Worm (Caenorhabditis elegans): Measurements from ENCODE around the gene tbp-1.

Gene tbp-1

ce11 chrIII:7385929-7386328 is 2.1 kb downstream of the tbp-1 start, which contains the start of gene trd-1:
TSS of gene trd-1 (plus strand) at chrIII:7386229.
- TF ChIP-seq cey-2 (tag; optimal IDR thresholded peaks at IDR 0.05; ENCODE audit: borderline replicate concordance, insufficient read depth) (no peak), dmd-9 (GFP tag; IDR thresholded peaks at IDR 0.05) (no peak)

ce11 chrIII:7386539-7386938 is 2.7 kb downstream of the tbp-1 start:
- peak; percentile 4 for TF ChIP-seq mes-2 (tag; optimal IDR thresholded peaks at IDR 0.05; ENCODE audit: poor library complexity, severe bottlenecking)
- TF ChIP-seq lim-7 (GFP tag; IDR thresholded peaks at IDR 0.05) = 0 out of 2 replicates have a peak, but pooled peaks have one; percentile 21
- peak; percentile 56 for TF ChIP-seq lin-38 (GFP tag; IDR thresholded peaks at IDR 0.05)
- 0 out of 2 replicates have a peak, but pooled peaks have one; percentile 15 for TF ChIP-seq Y48G9A.11 (GFP tag; IDR thresholded peaks at IDR 0.05)

- no peak for TF ChIP-seq lin-15B (tag; optimal IDR thresholded peaks at IDR 0.05)
- TF ChIP-seq mxl-3 (GFP tag; optimal IDR thresholded peaks at IDR 0.05) = peak; percentile 59
- no peak for TF ChIP-seq F37D6.2 (tag; optimal IDR thresholded peaks at IDR 0.05)
- no peak for TF ChIP-seq daf-8 (GFP tag; IDR thresholded peaks at IDR 0.05)
- TF ChIP-seq F10B5.3 (tag; optimal IDR thresholded peaks at IDR 0.05) = no peak
- peak; percentile 65 for TF ChIP-seq rbr-2 (tag; optimal IDR thresholded peaks at IDR 0.05)
- TF ChIP-seq hlh-30 (tag; optimal IDR thresholded peaks at IDR 0.05; ENCODE audit: insufficient read depth) = peak; percentile 85
- peak; percentile 24 for TF ChIP-seq pqm-1 (tag; optimal IDR thresholded peaks at IDR 0.05)
- TF ChIP-seq lin-1 (GFP tag; IDR thresholded peaks at IDR 0.05) = no peak
- TF ChIP-seq lsy-2 (tag; optimal IDR thresholded peaks at IDR 0.05) = peak in 1 of 2 experiments; percentile 63
- TF ChIP-seq lin-38 (GFP tag; IDR thresholded peaks at IDR 0.05) = peak; percentile 65
- peak; percentile 44 for TF ChIP-seq nhr-28 (tag; optimal IDR thresholded peaks at IDR 0.05)
- 0 out of 2 replicates have a peak, but pooled peaks have one; percentile 15 for TF ChIP-seq dmd-8 (GFP tag; IDR thresholded peaks at IDR 0.05)
- TF ChIP-seq set-16 (GFP tag; IDR thresholded peaks at IDR 0.05) = peak; percentile 60
- TF ChIP-seq hif-1 (tag; optimal IDR thresholded peaks at IDR 0.05) = peak in 1 of 2 experiments; percentile 36
- no peak for TF ChIP-seq zag-1 (tag; optimal IDR thresholded peaks at IDR 0.05)
- TF ChIP-seq dmd-6 (GFP tag; IDR thresholded peaks at IDR 0.05) = peak; percentile 62
- peak; percentile 79 for TF ChIP-seq egl-43 (GFP tag; IDR thresholded peaks at IDR 0.05)
- TF ChIP-seq unc-39 (tag; optimal IDR thresholded peaks at IDR 0.05) = no peak
- 0 out of 2 replicates have a peak, but pooled peaks have one; percentile 68 for TF ChIP-seq Y105C5A.15 (GFP tag; IDR thresholded peaks at IDR 0.05)
- peak; percentile 77 for TF ChIP-seq hmg-1.1 (GFP tag; IDR thresholded peaks at IDR 0.05)
- peak; percentile 64; the same call in 1 of the 2 replicates for TF ChIP-seq ctbp-1 (GFP tag; IDR thresholded peaks at IDR 0.05)
- peak; percentile 65 for TF ChIP-seq dve-1 (tag; optimal IDR thresholded peaks at IDR 0.05; ENCODE audit: insufficient read depth)
- TF ChIP-seq R02D3.7 (tag; optimal IDR thresholded peaks at IDR 0.05) = no peak
- TF ChIP-seq madf-9 (GFP tag; conservative IDR thresholded peaks at IDR 0.05) = 0 out of 2 replicates have a peak, but pooled peaks have one; percentile 9
- peak; percentile 22 for TF ChIP-seq nhr-6 (tag; optimal IDR thresholded peaks at IDR 0.05)
- TF ChIP-seq hlh-11 (tag; optimal IDR thresholded peaks at IDR 0.05) = peak; percentile 66
- TF ChIP-seq saeg-2 (GFP tag; IDR thresholded peaks at IDR 0.05) = no peak
- no peak for TF ChIP-seq zip-11 (GFP tag; IDR thresholded peaks at IDR 0.05)
- 0 out of 2 replicates have a peak, but pooled peaks have one; percentile 35 for TF ChIP-seq mdt-29 (GFP tag; IDR thresholded peaks at IDR 0.05)
- TF ChIP-seq madf-5 (GFP tag; IDR thresholded peaks at IDR 0.05) = 0 out of 4 replicates have a peak, but pooled peaks of 1 of the 2 experiments have one; percentile 41
- peak; percentile 23 for TF ChIP-seq nhr-11 (tag; optimal IDR thresholded peaks at IDR 0.05)
- no peak for TF ChIP-seq ZK546.5 (tag; optimal IDR thresholded peaks at IDR 0.05)
- TF ChIP-seq daf-16 (GFP tag; optimal IDR thresholded peaks at IDR 0.05) = peak in 1 of 2 experiments; percentile 18
- TF ChIP-seq daf-16 (tag; optimal IDR thresholded peaks at IDR 0.05) = no peak
- TF ChIP-seq Y48G9A.11 (GFP tag; IDR thresholded peaks at IDR 0.05) = peak; percentile 58; the same call in 1 of the 2 replicates
- TF ChIP-seq mdl-1 (tag; optimal IDR thresholded peaks at IDR 0.05) = peak in 1 of 2 experiments; percentile 71
- no peak for TF ChIP-seq lin-39 (tag; optimal IDR thresholded peaks at IDR 0.05)
- peak; percentile 53; the same call in 1 of the 2 replicates for TF ChIP-seq vab-7 (GFP tag; IDR thresholded peaks at IDR 0.05)
- TF ChIP-seq zfp-3 (GFP tag; conservative IDR thresholded peaks at IDR 0.05) = 0 out of 2 replicates have a peak, but pooled peaks have one; percentile 17
- peak; percentile 61; the same call in 1 of the 2 replicates for TF ChIP-seq pha-4 (GFP tag; IDR thresholded peaks at IDR 0.05)
- no peak for TF ChIP-seq pha-4 (tag; optimal IDR thresholded peaks at IDR 0.05)
These were observed 3.5 kb downstream of the tbp-1 start for ce11 chrIII:7387359-7387758.
